Worm (Caenorhabditis elegans) whole organism, L1 larva: ENCODE measurements around the gene nspg-1.

Experiments
- C16A3.4 ChIP-seq: fragments of 150-350 bp; optimal IDR thresholded peaks from 2 replicates; lab custom pipeline; 2014; ENCODE audit warnings: missing biosample characterization, missing genetic modification characterization
- Y116A8C.19 ChIP-seq: sonication (generic microtip); optimal IDR thresholded peaks from 2 replicates; lab custom pipeline; 2016; ENCODE audit warnings: missing compliant biosample characterization, missing genetic modification characterization, borderline replicate concordance
- ces-1 ChIP-seq: fragments of 150-350 bp; optimal IDR thresholded peaks from 2 replicates; lab custom pipeline; 2014; ENCODE audit warnings: missing biosample characterization, missing genetic modification reagents, missing genetic modification characterization
- dpl-1 ChIP-seq, 3 experiments: fragments of 150-350 bp in 2 of 3; sonication (generic microtip) in 1 of 3; optimal IDR thresholded peaks; 2 replicates each; lab custom pipeline; 2014 to 2017; ENCODE audit warnings: missing biosample characterization in 3 of 3, missing genetic modification characterization in 3 of 3, missing genetic modification reagents in 3 of 3
- dsc-1 ChIP-seq: sonication (generic microtip); optimal IDR thresholded peaks from 2 replicates; lab custom pipeline; 2016; ENCODE audit warnings: mild to moderate bottlenecking, missing genetic modification characterization, missing compliant biosample characterization
- efl-1 ChIP-seq, 4 experiments: fragments of 150-350 bp; optimal IDR thresholded peaks in 3 of 4; peaks in 1 of 4; 1 replicate in 1 of 4; 2 replicates in 3 of 4; lab custom pipeline; 2014; ENCODE audit warnings: missing biosample characterization in 2 of 4, missing genetic modification characterization in 2 of 4, missing genetic modification reagents in 2 of 4
- egl-13 ChIP-seq: sonication (generic microtip); optimal IDR thresholded peaks from 2 replicates; lab custom pipeline; 2016; ENCODE audit warnings: missing genotype, missing genetic modification reagents, missing genetic modification characterization, missing compliant biosample characterization
- elt-2 ChIP-seq: sonication (generic microtip); optimal IDR thresholded peaks from 2 replicates; lab custom pipeline; 2016; ENCODE audit warnings: missing genetic modification characterization, mild to moderate bottlenecking, inconsistent platforms, missing compliant biosample characterization, missing genetic modification reagents
- elt-3 ChIP-seq, 6 experiments: fragments of 150-350 bp in 1 of 6; sonication (generic microtip); optimal IDR thresholded peaks; 2 replicates each; lab custom pipeline; 2017 to 2018; ENCODE audit warnings: missing biosample characterization in 6 of 6, missing genetic modification characterization in 6 of 6, inconsistent platforms in 1 of 6
- ets-5 ChIP-seq: fragments of 200-800 bp; sonication (Bioruptor generic); IDR thresholded peaks from 2 replicates; pipeline ENCODE4 v1.3.6; 2022; ENCODE audit warnings: missing genetic modification characterization, missing compliant biosample characterization
- fkh-10 ChIP-seq: sonication (generic microtip); optimal IDR thresholded peaks from 2 replicates; lab custom pipeline; 2017; ENCODE audit warnings: missing biosample characterization, missing genetic modification reagents, missing genetic modification characterization
- fos-1 ChIP-seq: fragments of 150-350 bp; optimal IDR thresholded peaks from 2 replicates; lab custom pipeline; 2014; ENCODE audit warnings: missing biosample characterization, missing genetic modification characterization
- irx-1 ChIP-seq: sonication (generic microtip); optimal IDR thresholded peaks from 2 replicates; lab custom pipeline; 2016; ENCODE audit warnings: missing genetic modification characterization, missing compliant biosample characterization
- isw-1 ChIP-seq: fragments of 200-800 bp; sonication (Bioruptor generic); IDR thresholded peaks from 2 replicates; pipeline ENCODE4 v1.3.6; 2022; ENCODE audit warnings: missing genetic modification characterization, missing compliant biosample characterization
- jun-1 ChIP-seq: fragments of 150-350 bp; optimal IDR thresholded peaks from 2 replicates; lab custom pipeline; 2014; ENCODE audit warnings: missing biosample characterization, missing genetic modification reagents, missing genetic modification characterization
- lir-3 ChIP-seq: sonication (generic microtip); optimal IDR thresholded peaks from 2 replicates; lab custom pipeline; 2016; ENCODE audit warnings: mild to moderate bottlenecking, missing genetic modification characterization, moderate library complexity, missing compliant biosample characterization; ENCODE audit not compliant: poor library complexity
- lsy-2 ChIP-seq, 2 experiments: fragments of 150-350 bp; optimal IDR thresholded peaks; 2 replicates each; lab custom pipeline; 2014; ENCODE audit warnings: missing biosample characterization in 2 of 2, missing genetic modification characterization in 2 of 2
- mab-9 ChIP-seq: fragments of 200-800 bp; sonication (Bioruptor generic); IDR thresholded peaks from 2 replicates; pipeline ENCODE4 v1.3.6; 2022; ENCODE audit warnings: missing genetic modification reagents, missing genetic modification characterization, missing compliant biosample characterization
- mef-2 ChIP-seq: fragments of 150-350 bp; optimal IDR thresholded peaks from 2 replicates; lab custom pipeline; 2014; ENCODE audit warnings: missing biosample characterization, missing genetic modification characterization
- nhr-20 ChIP-seq: sonication (generic microtip); optimal IDR thresholded peaks from 2 replicates; lab custom pipeline; 2016; ENCODE audit warnings: mild to moderate bottlenecking, missing genetic modification characterization, missing compliant biosample characterization
- nhr-47 ChIP-seq: sonication (generic microtip); optimal IDR thresholded peaks from 2 replicates; lab custom pipeline; 2016; ENCODE audit warnings: mild to moderate bottlenecking, missing genetic modification characterization, moderate library complexity, missing compliant biosample characterization
- nhr-71 ChIP-seq: sonication (generic microtip); optimal IDR thresholded peaks from 2 replicates; lab custom pipeline; 2016; ENCODE audit warnings: mild to moderate bottlenecking, missing genetic modification characterization, moderate library complexity, missing compliant biosample characterization
- nhr-76 ChIP-seq: sonication (generic microtip); optimal IDR thresholded peaks from 2 replicates; lab custom pipeline; 2017; ENCODE audit warnings: missing biosample characterization, missing genetic modification characterization
- nhr-77 ChIP-seq: fragments of 150-350 bp; optimal IDR thresholded peaks from 2 replicates; lab custom pipeline; 2014; ENCODE audit warnings: missing biosample characterization, missing genetic modification characterization
- nhr-84 ChIP-seq: sonication (generic microtip); optimal IDR thresholded peaks from 2 replicates; lab custom pipeline; 2017; ENCODE audit warnings: missing biosample characterization, missing genetic modification characterization
- nhr-85 ChIP-seq: sonication (generic microtip); peaks from one replicate; lab custom pipeline; 2016; ENCODE audit warnings: missing genetic modification characterization, inconsistent platforms, missing compliant biosample characterization
- pag-3 ChIP-seq: sonication (generic microtip); optimal IDR thresholded peaks from 2 replicates; lab custom pipeline; 2017; ENCODE audit warnings: missing genetic modification characterization, mild to moderate bottlenecking, missing compliant biosample characterization, antibody characterized with exemption, borderline replicate concordance; ENCODE audit not compliant: insufficient read depth
- snu-23 ChIP-seq: sonication (generic microtip); optimal IDR thresholded peaks from 2 replicates; lab custom pipeline; 2016; ENCODE audit warnings: missing genetic modification characterization, missing compliant biosample characterization
- tbx-2 ChIP-seq: sonication (generic microtip); optimal IDR thresholded peaks from 2 replicates; lab custom pipeline; 2016; ENCODE audit warnings: missing genetic modification characterization, missing compliant biosample characterization
- tlp-1 ChIP-seq: fragments of 150-350 bp; optimal IDR thresholded peaks from 2 replicates; lab custom pipeline; 2014; ENCODE audit warnings: missing biosample characterization, missing genetic modification characterization
- unc-30 ChIP-seq: sonication (generic microtip); optimal IDR thresholded peaks from 2 replicates; lab custom pipeline; 2017; ENCODE audit warnings: missing biosample characterization, missing genetic modification characterization
- unc-86 ChIP-seq: sonication (generic microtip); optimal IDR thresholded peaks from 2 replicates; lab custom pipeline; 2016; ENCODE audit warnings: missing genetic modification characterization, missing compliant biosample characterization
- unc-98 ChIP-seq: fragments of 200-800 bp; sonication (Bioruptor generic); IDR thresholded peaks from 2 replicates; pipeline ENCODE4 v1.3.6; 2022; ENCODE audit warnings: missing genetic modification characterization, missing compliant biosample characterization
- vab-15 ChIP-seq: sonication (generic microtip); optimal IDR thresholded peaks from 2 replicates; lab custom pipeline; 2017; ENCODE audit warnings: missing genotype, mild to moderate bottlenecking, missing genetic modification characterization, missing compliant biosample characterization
- xbp-1 ChIP-seq: sonication (generic microtip); optimal IDR thresholded peaks from 2 replicates; lab custom pipeline; 2016; ENCODE audit warnings: missing genetic modification characterization, missing compliant biosample characterization
- zag-1 ChIP-seq: fragments of 150-350 bp; optimal IDR thresholded peaks from 2 replicates; lab custom pipeline; 2014; ENCODE audit warnings: missing biosample characterization, missing genetic modification characterization
- ztf-4 ChIP-seq: fragments of 150-350 bp; optimal IDR thresholded peaks from 2 replicates; lab custom pipeline; 2014; ENCODE audit warnings: missing biosample characterization, missing genetic modification characterization

The nspg-1 gene

ce11 chrV:12844748-12845147 is 23.1 kb downstream of the nspg-1 start:
- TF ChIP-seq tbx-2 (no peak), lir-3 (tag; lab: Kevin White, UChicago) (no peak), egl-13 (no peak), dpl-1 (GFP tag; optimal IDR thresholded peaks at IDR 0.05; lab: Kevin White, UChicago) (no peak), nhr-85 (no peak), nhr-77 (tag; lab: Kevin White, UChicago) (no peak), unc-98 (no peak), ztf-4 (tag; lab: Kevin White, UChicago) (no peak), efl-1 (optimal IDR thresholded peaks at IDR 0.05; lab: Kevin White, UChicago) (no peak), efl-1 (GFP tag; optimal IDR thresholded peaks at IDR 0.05 in 1 of 2; lab: Kevin White, UChicago) (no peak)

- TF ChIP-seq dsc-1 (tag; lab: Kevin White, UChicago) (no peak), ztf-4 (tag; lab: Kevin White, UChicago) (no peak), ces-1 (GFP tag; lab: Kevin White, UChicago) (no peak)
Observed at ce11 chrV:12835388-12835787, 32.5 kb downstream of the nspg-1 start, which contains the start of gene C44H9.4. C44H9.4 (plus strand) TSS chrV:12835688.

ce11 chrV:12827219-12827618 is 40.7 kb downstream of the nspg-1 start, which contains the start of gene ugt-15:
ugt-15 (plus strand) TSS chrV:12827519.
- TF ChIP-seq xbp-1 (tag; lab: Kevin White, UChicago) (no peak), isw-1 (GFP tag; lab: Robert Waterston, UW) (no peak), dpl-1 (GFP tag; optimal IDR thresholded peaks at IDR 0.05; lab: Kevin White, UChicago) (no peak), dsc-1 (tag; lab: Kevin White, UChicago) (no peak), unc-30 (no peak), tbx-2 (no peak), snu-23 (GFP tag; lab: Kevin White, UChicago) (no peak), nhr-47 (tag; lab: Kevin White, UChicago) (no peak), nhr-71 (tag; lab: Kevin White, UChicago) (no peak), mef-2 (no peak), nhr-76 (no peak), pag-3 (tag; lab: Kevin White, UChicago) (no peak), elt-3 (tag; optimal IDR thresholded peaks at IDR 0.05; lab: Kevin White, UChicago) (no peak)

ce11 chrV:12824777-12825176 is 43.1 kb downstream of the nspg-1 start, which contains the start of gene ugt-16:
ugt-16 (plus strand) TSS chrV:12825024.
- no peak for TF ChIP-seq nhr-84
- TF ChIP-seq jun-1 (tag; lab: Kevin White, UChicago) = no peak
- no peak for TF ChIP-seq tlp-1 (tag; lab: Kevin White, UChicago)
- TF ChIP-seq vab-15 (tag; lab: Kevin White, UChicago) = no peak
- TF ChIP-seq lsy-2 (tag; optimal IDR thresholded peaks at IDR 0.05; lab: Kevin White, UChicago) = no peak
- no peak for TF ChIP-seq nhr-47 (tag; lab: Kevin White, UChicago)
- no peak for TF ChIP-seq unc-86 (tag; lab: Kevin White, UChicago)
- TF ChIP-seq irx-1 (tag; lab: Kevin White, UChicago) = no peak
- TF ChIP-seq ets-5 = no peak
- no peak for TF ChIP-seq zag-1
- TF ChIP-seq lir-3 (tag; lab: Kevin White, UChicago) = no peak
- no peak for TF ChIP-seq Y116A8C.19 (tag; lab: Kevin White, UChicago)
- TF ChIP-seq fos-1 (tag; lab: Kevin White, UChicago) = no peak
- no peak for TF ChIP-seq unc-98
- peak; percentile 50 for TF ChIP-seq nhr-20 (tag; lab: Kevin White, UChicago)
- no peak for TF ChIP-seq nhr-85
- peak; percentile 78 for TF ChIP-seq elt-2 (tag; lab: Kevin White, UChicago)

- no peak for TF ChIP-seq C16A3.4
- TF ChIP-seq elt-2 (tag; lab: Kevin White, UChicago) = peak; percentile 64
- no peak for TF ChIP-seq fkh-10 (GFP tag; lab: Kevin White, UChicago)
- TF ChIP-seq elt-3 (tag; optimal IDR thresholded peaks at IDR 0.05; lab: Kevin White, UChicago) = no peak
- TF ChIP-seq mab-9 (GFP tag; lab: Robert Waterston, UW) = no peak
- TF ChIP-seq nhr-20 (tag; lab: Kevin White, UChicago) = peak; percentile 44
- TF ChIP-seq nhr-85 = no peak
Observed at ce11 chrV:12822065-12822464, 45.8 kb downstream of the nspg-1 start.
